ENCODE assay signal across 5 fruit fly cellular contexts in genomic region chrX:13755152-13755557, dm6.
A peak's percentile ranks its signal among the peaks of the same experiment; 100 is the strongest.
TF ChIP-seq lines count a peak whose summit lies in the region.

Gene Pdcd4, minus strand, starts transcription at chrX:13755406.

- TF ChIP-seq CTCF in whole organism, embryonic (GFP tag; optimal IDR thresholded peaks at IDR 0.05; lab: Kevin White, UChicago), result no peak

TF ChIP-seq in whole organism, adult, 20 proteins besides CTCF, POLR2A, EP300 and RAD21:
- peak; percentile 15 for TF ChIP-seq CG7101 (tag; optimal IDR thresholded peaks at IDR 0.05; lab: Kevin White, UChicago)
- TF ChIP-seq pad (GFP tag; optimal IDR thresholded peaks at IDR 0.05; lab: Kevin White, UChicago), result peak; percentile 100
- TF ChIP-seq Mnt (GFP tag; optimal IDR thresholded peaks at IDR 0.05; lab: Kevin White, UChicago), result peak; percentile 70
- peak; percentile 69 for TF ChIP-seq bab1 (GFP tag; optimal IDR thresholded peaks at IDR 0.05; lab: Kevin White, UChicago)
- peak; percentile 38 for TF ChIP-seq CG11617 (GFP tag; optimal IDR thresholded peaks at IDR 0.05; lab: Kevin White, UChicago)
- peak; percentile 38 for TF ChIP-seq CG1620 (GFP tag; optimal IDR thresholded peaks at IDR 0.05; lab: Kevin White, UChicago)
- no peak for TF ChIP-seq cic (GFP tag; optimal IDR thresholded peaks at IDR 0.05; lab: Kevin White, UChicago)
- TF ChIP-seq CG7045 (GFP tag; optimal IDR thresholded peaks at IDR 0.05; lab: Kevin White, UChicago), result no peak

TF ChIP-seq in whole organism, embryonic, 481 proteins besides CTCF, POLR2A, EP300 and RAD21 (continues in another document):
- TF ChIP-seq CoRest (tag; optimal IDR thresholded peaks at IDR 0.05; lab: Kevin White, UChicago) (peak; percentile 42), cato (GFP tag; optimal IDR thresholded peaks at IDR 0.05; lab: Kevin White, UChicago; ENCODE audit: borderline replicate concordance) (no peak), CG17385 (GFP tag; optimal IDR thresholded peaks at IDR 0.05; lab: Kevin White, UChicago) (peak; percentile 30), CG4707 (GFP tag; optimal IDR thresholded peaks at IDR 0.05; lab: Kevin White, UChicago) (no peak), CG11504 (tag; optimal IDR thresholded peaks at IDR 0.05; lab: Kevin White, UChicago) (peak; percentile 7), H15 (GFP tag; IDR thresholded peaks at IDR 0.05; lab: Robert Waterston, UW) (no peak), otp (GFP tag; IDR thresholded peaks at IDR 0.05; lab: Robert Waterston, UW) (peak; percentile 46; the same call in 1 of the 3 replicates), mirr (GFP tag; optimal IDR thresholded peaks at IDR 0.05; lab: Kevin White, UChicago) (no peak), Drgx (GFP tag; IDR thresholded peaks at IDR 0.05; lab: Robert Waterston, UW) (peak; percentile 25; the same call in 1 of the 2 replicates), CG17361 (GFP tag; IDR thresholded peaks at IDR 0.05; lab: Robert Waterston, UW) (peak; percentile 12; the same call in 1 of the 3 replicates), CG7839 (tag; optimal IDR thresholded peaks at IDR 0.05; lab: Kevin White, UChicago) (peak; percentile 26), gce (GFP tag; IDR thresholded peaks at IDR 0.05; lab: Robert Waterston, UW) (no peak), CG6765 (GFP tag; optimal IDR thresholded peaks at IDR 0.05; lab: Kevin White, UChicago) (no peak), E2f1 (GFP tag; IDR thresholded peaks at IDR 0.05; lab: Robert Waterston, UW) (no peak), amos (GFP tag; IDR thresholded peaks at IDR 0.05; lab: Robert Waterston, UW; ENCODE audit: partially characterized antibody) (no peak; the same call in 1 of the 2 replicates), CG15514 (GFP tag; optimal IDR thresholded peaks at IDR 0.05; lab: Kevin White, UChicago) (peak; percentile 66), MESR4 (GFP tag; optimal IDR thresholded peaks at IDR 0.05; lab: Kevin White, UChicago) (peak; percentile 12), CG13287 (GFP tag; IDR thresholded peaks at IDR 0.05; lab: Robert Waterston, UW; ENCODE audit: partially characterized antibody) (peak; percentile 17; the same call in 1 of the 2 replicates), z (GFP tag; IDR thresholded peaks at IDR 0.05; lab: Robert Waterston, UW) (no peak)

TF ChIP-seq in whole organism, prepupa, 60 proteins besides CTCF, POLR2A, EP300 and RAD21 (continues in another document):
- TF ChIP-seq Gug (GFP tag; IDR thresholded peaks at IDR 0.05; lab: Robert Waterston, UW) (no peak), topi (GFP tag; optimal IDR thresholded peaks at IDR 0.05; lab: Kevin White, UChicago) (peak; percentile 22), Ets21C (GFP tag; optimal IDR thresholded peaks at IDR 0.05; lab: Kevin White, UChicago) (no peak), CG4318 (GFP tag; optimal IDR thresholded peaks at IDR 0.05; lab: Kevin White, UChicago) (no peak), Hr39 (GFP tag; optimal IDR thresholded peaks at IDR 0.05; lab: Kevin White, UChicago) (no peak), Smox (GFP tag; optimal IDR thresholded peaks at IDR 0.05; lab: Kevin White, UChicago) (no peak), CG11902 (GFP tag; optimal IDR thresholded peaks at IDR 0.05; lab: Kevin White, UChicago) (no peak), Lpt (GFP tag; optimal IDR thresholded peaks at IDR 0.05; lab: Kevin White, UChicago) (no peak), CG8119 (GFP tag; IDR thresholded peaks at IDR 0.05; lab: Robert Waterston, UW) (no peak), CG15336 (GFP tag; IDR thresholded peaks at IDR 0.05; lab: Robert Waterston, UW) (peak; percentile 36; the same call in 1 of the 2 replicates), CG6854 (GFP tag; optimal IDR thresholded peaks at IDR 0.05; lab: Kevin White, UChicago) (peak; percentile 14), CG16779 (tag; optimal IDR thresholded peaks at IDR 0.05; lab: Kevin White, UChicago) (peak; percentile 61), CG9139 (GFP tag; optimal IDR thresholded peaks at IDR 0.05; lab: Kevin White, UChicago) (peak; percentile 69), lz (GFP tag; optimal IDR thresholded peaks at IDR 0.05; lab: Kevin White, UChicago) (peak; percentile 22), pdm3 (GFP tag; optimal IDR thresholded peaks at IDR 0.05; lab: Kevin White, UChicago) (peak; percentile 52), CG8632 (GFP tag; optimal IDR thresholded peaks at IDR 0.05; lab: Kevin White, UChicago) (no peak), CG1621 (tag; optimal IDR thresholded peaks at IDR 0.05; lab: Kevin White, UChicago) (peak; percentile 77), CG7368 (GFP tag; optimal IDR thresholded peaks at IDR 0.05; lab: Kevin White, UChicago) (peak; percentile 31), achi (GFP tag; optimal IDR thresholded peaks at IDR 0.05; lab: Kevin White, UChicago) (no peak), CG34406 (GFP tag; optimal IDR thresholded peaks at IDR 0.05; lab: Kevin White, UChicago) (peak; percentile 7), OdsH (GFP tag; optimal IDR thresholded peaks at IDR 0.05; lab: Kevin White, UChicago) (no peak), fkh (GFP tag; optimal IDR thresholded peaks at IDR 0.05; lab: Kevin White, UChicago) (peak; percentile 15)

TF ChIP-seq in whole organism, pupa, 21 proteins besides CTCF, POLR2A, EP300 and RAD21:
- TF ChIP-seq rn (GFP tag; IDR thresholded peaks at IDR 0.05; lab: Robert Waterston, UW) (0 out of 2 replicates have a peak, but pooled peaks have one; percentile 19), EcR (GFP tag; optimal IDR thresholded peaks at IDR 0.05; lab: Kevin White, UChicago) (peak; percentile 78), D1 (tag; optimal IDR thresholded peaks at IDR 0.05; lab: Kevin White, UChicago) (peak; percentile 42), Ets98B (GFP tag; IDR thresholded peaks at IDR 0.05; lab: Robert Waterston, UW) (peak; percentile 28; the same call in 1 of the 2 replicates), CG8301 (tag; optimal IDR thresholded peaks at IDR 0.05; lab: Kevin White, UChicago) (peak; percentile 16), CG8159 (tag; optimal IDR thresholded peaks at IDR 0.05; lab: Kevin White, UChicago) (peak; percentile 56), CG13204 (GFP tag; optimal IDR thresholded peaks at IDR 0.05; lab: Kevin White, UChicago) (peak; percentile 48), fd96Ca (GFP tag; IDR thresholded peaks at IDR 0.05; lab: Robert Waterston, UW) (peak; percentile 34; the same call in 1 of the 3 replicates), CG32121 (GFP tag; IDR thresholded peaks at IDR 0.05; lab: Robert Waterston, UW) (peak; percentile 42; the same call in 1 of the 2 replicates), CG12605 (GFP tag; IDR thresholded peaks at IDR 0.05; lab: Robert Waterston, UW) (peak; percentile 40; the same call in 1 of the 2 replicates), Pif1A (GFP tag; optimal IDR thresholded peaks at IDR 0.05; lab: Kevin White, UChicago) (peak; percentile 80), CG17806 (tag; optimal IDR thresholded peaks at IDR 0.05; lab: Kevin White, UChicago) (peak; percentile 27), CG34367 (tag; optimal IDR thresholded peaks at IDR 0.05; lab: Kevin White, UChicago) (peak; percentile 74), gl (tag; optimal IDR thresholded peaks at IDR 0.05; lab: Kevin White, UChicago) (peak; percentile 83), CG10348 (GFP tag; IDR thresholded peaks at IDR 0.05; lab: Robert Waterston, UW) (no peak), CG14655 (GFP tag; optimal IDR thresholded peaks at IDR 0.05; lab: Kevin White, UChicago) (peak; percentile 64), Pif1B (GFP tag; optimal IDR thresholded peaks at IDR 0.05; lab: Kevin White, UChicago) (peak; percentile 34), CG9948 (tag; optimal IDR thresholded peaks at IDR 0.05; lab: Kevin White, UChicago) (peak; percentile 38), CG15710 (tag; optimal IDR thresholded peaks at IDR 0.05; lab: Kevin White, UChicago) (peak; percentile 43), Snoo (tag; optimal IDR thresholded peaks at IDR 0.05; lab: Kevin White, UChicago) (no peak), CG4496 (GFP tag; IDR thresholded peaks at IDR 0.05; lab: Robert Waterston, UW) (peak; percentile 67; the same call in 2 of the 3 replicates)

TF ChIP-seq in whole organism, wandering third instar larva, 38 proteins besides CTCF, POLR2A, EP300 and RAD21 (continues in another document):
- TF ChIP-seq pan (optimal IDR thresholded peaks at IDR 0.05; lab: Kevin White, UChicago), result no peak
- no peak for TF ChIP-seq sv (GFP tag; optimal IDR thresholded peaks at IDR 0.05; lab: Kevin White, UChicago)
- TF ChIP-seq jim (GFP tag; optimal IDR thresholded peaks at IDR 0.05; lab: Kevin White, UChicago), result no peak
- no peak for TF ChIP-seq tai (GFP tag; optimal IDR thresholded peaks at IDR 0.05; lab: Kevin White, UChicago)
- TF ChIP-seq psq (GFP tag; optimal IDR thresholded peaks at IDR 0.05; lab: Kevin White, UChicago), result no peak
- no peak for TF ChIP-seq Dfd (GFP tag; optimal IDR thresholded peaks at IDR 0.05; lab: Kevin White, UChicago)
- TF ChIP-seq Hr78 (GFP tag; optimal IDR thresholded peaks at IDR 0.05; lab: Kevin White, UChicago), result no peak
- peak; percentile 45 for TF ChIP-seq Sp1 (GFP tag; optimal IDR thresholded peaks at IDR 0.05; lab: Kevin White, UChicago)
- TF ChIP-seq fru (GFP tag; optimal IDR thresholded peaks at IDR 0.05; lab: Kevin White, UChicago), result peak; percentile 10
- no peak for TF ChIP-seq CG32264 (GFP tag; optimal IDR thresholded peaks at IDR 0.05; lab: Kevin White, UChicago)
- no peak for TF ChIP-seq Mio (GFP tag; optimal IDR thresholded peaks at IDR 0.05; lab: Kevin White, UChicago)
- no peak for TF ChIP-seq Hnf4 (GFP tag; optimal IDR thresholded peaks at IDR 0.05; lab: Kevin White, UChicago)
- TF ChIP-seq GATAd (GFP tag; optimal IDR thresholded peaks at IDR 0.05; lab: Kevin White, UChicago), result no peak
- no peak for TF ChIP-seq OdsH (GFP tag; optimal IDR thresholded peaks at IDR 0.05; lab: Kevin White, UChicago)
- TF ChIP-seq Jra (GFP tag; optimal IDR thresholded peaks at IDR 0.05; lab: Kevin White, UChicago), result no peak
- TF ChIP-seq Rel (GFP tag; optimal IDR thresholded peaks at IDR 0.05; lab: Kevin White, UChicago), result no peak
- TF ChIP-seq Rel (tag; optimal IDR thresholded peaks at IDR 0.05; lab: Kevin White, UChicago), result peak; percentile 97
- TF ChIP-seq Hr83 (GFP tag; optimal IDR thresholded peaks at IDR 0.05; lab: Kevin White, UChicago; ENCODE audit: poor library complexity, severe bottlenecking), result no peak
- peak; percentile 31 for TF ChIP-seq br (GFP tag; optimal IDR thresholded peaks at IDR 0.05; lab: Kevin White, UChicago)
- TF ChIP-seq sage (GFP tag; optimal IDR thresholded peaks at IDR 0.05; lab: Kevin White, UChicago), result no peak
- no peak for TF ChIP-seq CrebA (GFP tag; optimal IDR thresholded peaks at IDR 0.05; lab: Kevin White, UChicago; ENCODE audit: borderline replicate concordance)
- TF ChIP-seq foxo (GFP tag; optimal IDR thresholded peaks at IDR 0.05; lab: Kevin White, UChicago), result no peak
- TF ChIP-seq usp (GFP tag; optimal IDR thresholded peaks at IDR 0.05; lab: Kevin White, UChicago), result no peak
- TF ChIP-seq Myc (optimal IDR thresholded peaks at IDR 0.05; lab: Kevin White, UChicago), result no peak
- peak; percentile 8 for TF ChIP-seq Dif (GFP tag; optimal IDR thresholded peaks at IDR 0.05; lab: Kevin White, UChicago; ENCODE audit: partially characterized antibody)
- no peak for TF ChIP-seq CG9705 (GFP tag; optimal IDR thresholded peaks at IDR 0.05; lab: Kevin White, UChicago)
- peak; percentile 15 for TF ChIP-seq rgr (GFP tag; optimal IDR thresholded peaks at IDR 0.05; lab: Kevin White, UChicago)
- TF ChIP-seq N (GFP tag; optimal IDR thresholded peaks at IDR 0.05; lab: Kevin White, UChicago), result no peak
